Worm (Caenorhabditis elegans): ENCODE results near the gene F15A4.5.

F15A4.5 gene

DNA sequence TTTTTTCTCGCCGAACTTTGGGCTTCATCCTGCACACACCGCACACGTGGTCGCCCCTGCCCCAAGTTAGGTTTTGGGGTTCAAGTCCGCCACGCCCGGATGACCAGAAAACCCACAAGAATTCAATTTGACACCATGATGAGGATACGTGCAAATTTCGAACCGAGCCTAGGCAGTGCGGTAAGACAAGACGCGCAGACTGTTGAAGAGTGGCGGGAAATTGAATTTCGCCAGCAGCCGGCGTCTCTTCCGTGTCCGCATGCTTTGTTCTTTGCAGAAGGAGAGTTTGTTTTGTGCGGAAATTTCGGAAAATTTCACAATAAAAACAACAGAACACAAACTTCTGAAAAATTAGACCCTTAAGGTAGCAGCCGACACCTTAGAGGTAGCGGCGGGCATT is 28.9 kb upstream of the F15A4.5 start:
- TF ChIP-seq sptf-1 (tag; optimal IDR thresholded peaks at IDR 0.05) = no peak
- no peak for TF ChIP-seq pha-4 (tag; optimal IDR thresholded peaks at IDR 0.05)
- peak; percentile 91 for TF ChIP-seq ces-1 (GFP tag; optimal IDR thresholded peaks at IDR 0.05)
- no peak for TF ChIP-seq unc-120 (tag; optimal IDR thresholded peaks at IDR 0.05; ENCODE audit: poor library complexity, severe bottlenecking)

ce11 chrII:12496981-12497380 is 25.9 kb upstream of the F15A4.5 start, which contains the start of gene T21B4.3:
T21B4.3 (minus strand) TSS chrII:12497081.
- TF ChIP-seq M03D4.4 (tag; optimal IDR thresholded peaks at IDR 0.05) (no peak), mls-2 (tag; optimal IDR thresholded peaks at IDR 0.05) (no peak), snpc-4 (tag; optimal IDR thresholded peaks at IDR 0.05) (no peak), ham-2 (GFP tag; optimal IDR thresholded peaks at IDR 0.05) (no peak), drap-1 (GFP tag; optimal IDR thresholded peaks at IDR 0.05) (no peak), mab-5 (tag; optimal IDR thresholded peaks at IDR 0.05) (no peak), nhr-28 (tag; optimal IDR thresholded peaks at IDR 0.05) (no peak), nhr-237 (tag; optimal IDR thresholded peaks at IDR 0.05) (no peak), pha-4 (tag; optimal IDR thresholded peaks at IDR 0.05) (no peak), hlh-1 (tag; optimal IDR thresholded peaks at IDR 0.05) (no peak)

ce11 chrII:12494556-12495131 is 23.6 kb upstream of the F15A4.5 start, which contains the start of gene col-85:
col-85 (minus strand) TSS chrII:12495095.
- TF ChIP-seq snpc-4 (tag; optimal IDR thresholded peaks at IDR 0.05) (no peak), pha-4 (tag; optimal IDR thresholded peaks at IDR 0.05) (peak; percentile 18), hlh-1 (tag; optimal IDR thresholded peaks at IDR 0.05) (no peak), ztf-11 (tag; optimal IDR thresholded peaks at IDR 0.05) (peak; percentile 40), lin-13 (tag; optimal IDR thresholded peaks at IDR 0.05) (peak; percentile 15), cnd-1 (tag; optimal IDR thresholded peaks at IDR 0.05) (peak; percentile 89), mls-2 (tag; optimal IDR thresholded peaks at IDR 0.05) (peak; percentile 98), ceh-39 (tag; optimal IDR thresholded peaks at IDR 0.05) (peak; percentile 1), unc-39 (tag; optimal IDR thresholded peaks at IDR 0.05) (peak; percentile 50), sem-2 (GFP tag; optimal IDR thresholded peaks at IDR 0.05) (peak; percentile 86), drap-1 (GFP tag; optimal IDR thresholded peaks at IDR 0.05) (peak; percentile 94), lin-32 (GFP tag; optimal IDR thresholded peaks at IDR 0.05) (peak; percentile 91), mep-1 (tag; optimal IDR thresholded peaks at IDR 0.05) (peak; percentile 58), lsy-2 (tag; optimal IDR thresholded peaks at IDR 0.05) (peak; percentile 48), ceh-43 (GFP tag; optimal IDR thresholded peaks at IDR 0.05) (peak; percentile 94), nhr-237 (tag; optimal IDR thresholded peaks at IDR 0.05) (peak; percentile 45), nhr-76 (tag; optimal IDR thresholded peaks at IDR 0.05) (no peak), tbx-8 (GFP tag; optimal IDR thresholded peaks at IDR 0.05) (peak; percentile 91), ham-2 (GFP tag; optimal IDR thresholded peaks at IDR 0.05) (peak; percentile 94), unc-120 (tag; optimal IDR thresholded peaks at IDR 0.05; ENCODE audit: poor library complexity, severe bottlenecking) (peak; percentile 94), M03D4.4 (tag; optimal IDR thresholded peaks at IDR 0.05) (peak; percentile 95), flh-1 (GFP tag; optimal IDR thresholded peaks at IDR 0.05) (peak; percentile 92), nhr-28 (tag; optimal IDR thresholded peaks at IDR 0.05) (peak; percentile 72), ceh-83 (GFP tag; optimal IDR thresholded peaks at IDR 0.05) (peak; percentile 96), ces-1 (GFP tag; optimal IDR thresholded peaks at IDR 0.05) (peak; percentile 47), nhr-2 (tag; optimal IDR thresholded peaks at IDR 0.05) (no peak), elt-1 (tag; optimal IDR thresholded peaks at IDR 0.05; ENCODE audit: borderline replicate concordance, insufficient read depth) (peak; percentile 10), elt-3 (tag; optimal IDR thresholded peaks at IDR 0.05) (peak; percentile 4), blmp-1 (tag; optimal IDR thresholded peaks at IDR 0.05) (no peak), nhr-12 (tag; optimal IDR thresholded peaks at IDR 0.05) (peak; percentile 38), sptf-1 (tag; optimal IDR thresholded peaks at IDR 0.05) (peak; percentile 97), zip-8 (tag; optimal IDR thresholded peaks at IDR 0.05) (no peak), mab-5 (tag; optimal IDR thresholded peaks at IDR 0.05) (peak; percentile 49), bed-3 (GFP tag; optimal IDR thresholded peaks at IDR 0.05) (peak; percentile 94), unc-62 (GFP tag; optimal IDR thresholded peaks at IDR 0.05) (peak; percentile 23)

ce11 chrII:12494067-12494477 is 23.0 kb upstream of the F15A4.5 start:
- TF ChIP-seq ham-2 (GFP tag; optimal IDR thresholded peaks at IDR 0.05) = no peak
- no peak for TF ChIP-seq mls-2 (tag; optimal IDR thresholded peaks at IDR 0.05)
- TF ChIP-seq blmp-1 (tag; optimal IDR thresholded peaks at IDR 0.05) = no peak
- TF ChIP-seq drap-1 (GFP tag; optimal IDR thresholded peaks at IDR 0.05) = no peak
- no peak for TF ChIP-seq M03D4.4 (tag; optimal IDR thresholded peaks at IDR 0.05)
- no peak for TF ChIP-seq unc-39 (tag; optimal IDR thresholded peaks at IDR 0.05)
- TF ChIP-seq nhr-76 (tag; optimal IDR thresholded peaks at IDR 0.05) = no peak
- TF ChIP-seq unc-120 (tag; optimal IDR thresholded peaks at IDR 0.05; ENCODE audit: poor library complexity, severe bottlenecking) = no peak
